Worm (Caenorhabditis elegans) whole organism, L2 larva: ENCODE measurements around the gene F23A7.3.

ENCODE experiments used
- ama-1 ChIP-seq: fragments of 150-350 bp; optimal IDR thresholded peaks from 2 replicates; lab custom pipeline; 2018; ENCODE audit warnings: inconsistent platforms
- lin-39 ChIP-seq: fragments of 150-350 bp; optimal IDR thresholded peaks from 2 replicates; lab custom pipeline; 2014; ENCODE audit warnings: missing biosample characterization, missing genetic modification reagents, missing genetic modification characterization
- nhr-11 ChIP-seq: fragments of 150-350 bp; optimal IDR thresholded peaks from 2 replicates; lab custom pipeline; 2014; ENCODE audit warnings: missing biosample characterization, missing genetic modification characterization
- sma-3 ChIP-seq: sonication (generic microtip); optimal IDR thresholded peaks from 2 replicates; lab custom pipeline; 2016; ENCODE audit warnings: missing genetic modification reagents, missing genetic modification characterization, missing compliant biosample characterization
- unc-39 ChIP-seq: fragments of 150-350 bp; optimal IDR thresholded peaks from 2 replicates; lab custom pipeline; 2014; ENCODE audit warnings: missing biosample characterization, missing genetic modification characterization
- ztf-11 ChIP-seq: sonication (generic microtip); optimal IDR thresholded peaks from 2 replicates; lab custom pipeline; 2017; ENCODE audit warnings: missing biosample characterization, missing genetic modification characterization

DNA sequence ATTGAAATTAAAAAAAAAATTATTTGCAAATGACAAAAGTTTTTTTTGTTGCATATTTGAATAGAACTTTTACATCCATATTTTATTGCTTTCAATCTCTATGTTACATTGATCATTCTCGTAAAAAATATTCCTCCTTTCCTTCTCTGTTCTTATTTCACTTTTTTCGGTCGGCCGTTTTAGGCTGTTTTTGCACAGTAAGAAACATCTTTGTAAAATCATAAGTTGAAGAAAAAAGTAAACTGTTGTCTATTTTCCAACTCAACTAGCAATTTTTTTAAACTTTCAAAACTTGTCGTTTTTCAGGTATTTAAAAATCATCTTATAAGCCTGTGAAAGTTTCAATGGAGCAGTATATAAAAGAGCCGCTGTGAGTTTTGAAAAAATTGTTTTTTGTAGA, 8.8 kb downstream of the F23A7.3 start, which contains the start of gene F23A7.5:
- TF ChIP-seq nhr-11 (tag; lab: Kevin White, UChicago) = no peak
- no peak for TF ChIP-seq sma-3 (GFP tag; lab: Kevin White, UChicago)
- no peak for TF ChIP-seq lin-39 (tag; lab: Kevin White, UChicago)
- TF ChIP-seq ztf-11 (tag; lab: Kevin White, UChicago) = no peak
- no peak for TF ChIP-seq ama-1 (lab: Kevin White, UChicago)
- no peak for TF ChIP-seq unc-39 (tag; lab: Kevin White, UChicago)
